Fruit fly (Drosophila melanogaster): ENCODE data around the gene hoe1.

hoe1 gene

DNA sequence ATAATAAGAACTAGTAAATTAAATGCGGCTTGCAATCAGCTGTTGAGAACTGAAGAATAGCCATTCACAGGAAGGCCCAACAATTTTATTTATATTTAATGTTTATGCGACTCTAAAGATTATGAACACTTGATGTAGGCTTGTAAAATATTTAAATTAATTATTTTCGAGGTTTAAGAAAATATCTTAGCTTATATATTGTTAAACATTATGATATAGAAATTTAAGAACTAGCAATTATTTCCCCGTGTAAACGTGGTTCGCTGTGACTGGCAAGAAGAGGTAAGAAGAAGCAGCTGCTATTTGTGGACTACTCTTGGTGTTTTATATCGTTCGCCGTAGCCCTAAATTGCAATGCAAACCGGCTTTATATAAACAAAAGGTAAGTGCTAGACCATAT is 13.1 kb upstream of the hoe1 start, which contains the start of the genes mRpL24 and betaggt-I (continued):
- no peak for TF ChIP-seq CG6791 (GFP tag; IDR thresholded peaks at IDR 0.05; ENCODE audit: partially characterized antibody)
- peak; percentile 86 for TF ChIP-seq Nf-YB (GFP tag; optimal IDR thresholded peaks at IDR 0.05)
- peak; percentile 64; the same call in 1 of the 2 replicates for TF ChIP-seq CkIIα-i1 (GFP tag; IDR thresholded peaks at IDR 0.05)
- peak; percentile 80 for TF ChIP-seq CG2875 (GFP tag; optimal IDR thresholded peaks at IDR 0.05)
- TF ChIP-seq CG16813 (GFP tag; IDR thresholded peaks at IDR 0.05; ENCODE audit: partially characterized antibody), result no peak
- peak; percentile 80 for TF ChIP-seq CG16863 (GFP tag; optimal IDR thresholded peaks at IDR 0.05)
- peak; percentile 91 for TF ChIP-seq ewg (GFP tag; optimal IDR thresholded peaks at IDR 0.05)
- TF ChIP-seq YL-1 (GFP tag; optimal IDR thresholded peaks at IDR 0.05), result peak; percentile 95
- TF ChIP-seq CG6272 (GFP tag; IDR thresholded peaks at IDR 0.05), result peak; percentile 92
- peak; percentile 79 for TF ChIP-seq dati (GFP tag; IDR thresholded peaks at IDR 0.05)
- TF ChIP-seq NC2α (GFP tag; optimal IDR thresholded peaks at IDR 0.05), result peak; percentile 50
- TF ChIP-seq Bteb2 (GFP tag; optimal IDR thresholded peaks at IDR 0.05), result peak; percentile 92
- no peak for TF ChIP-seq chinmo (GFP tag; IDR thresholded peaks at IDR 0.05; ENCODE audit: partially characterized antibody)
- peak; percentile 97 for TF ChIP-seq ara (GFP tag; IDR thresholded peaks at IDR 0.05)
- peak; percentile 63 for TF ChIP-seq Side (GFP tag; optimal IDR thresholded peaks at IDR 0.05)
- TF ChIP-seq kah (GFP tag; optimal IDR thresholded peaks at IDR 0.05), result peak; percentile 80
- peak; percentile 62 for TF ChIP-seq CG9609 (GFP tag; optimal IDR thresholded peaks at IDR 0.05)
- peak; percentile 85 for TF ChIP-seq Taf1 (GFP tag; IDR thresholded peaks at IDR 0.05)
- TF ChIP-seq tx (GFP tag; optimal IDR thresholded peaks at IDR 0.05), result peak; percentile 74
- peak; percentile 67 for TF ChIP-seq CHES-1-like (GFP tag; optimal IDR thresholded peaks at IDR 0.05)
- peak; percentile 90 for TF ChIP-seq Nf-YA (GFP tag; IDR thresholded peaks at IDR 0.05)
- peak; percentile 97 for TF ChIP-seq ken (GFP tag; IDR thresholded peaks at IDR 0.05)
- TF ChIP-seq seq (GFP tag; IDR thresholded peaks at IDR 0.05), result peak; percentile 95
- TF ChIP-seq CG34376 (GFP tag; optimal IDR thresholded peaks at IDR 0.05), result peak; percentile 91
- no peak for TF ChIP-seq kni (GFP tag; optimal IDR thresholded peaks at IDR 0.05)
- peak; percentile 77 for TF ChIP-seq Bdp1 (GFP tag; optimal IDR thresholded peaks at IDR 0.05)
- peak; percentile 98 for TF ChIP-seq CG13424 (tag; optimal IDR thresholded peaks at IDR 0.05)
- no peak for TF ChIP-seq crc (GFP tag; optimal IDR thresholded peaks at IDR 0.05)
- TF ChIP-seq CG10565 (GFP tag; optimal IDR thresholded peaks at IDR 0.05), result peak; percentile 71
- peak; percentile 87 for TF ChIP-seq CG30431 (GFP tag; optimal IDR thresholded peaks at IDR 0.05)
- TF ChIP-seq slbo (GFP tag; IDR thresholded peaks at IDR 0.05), result peak; percentile 97
- TF ChIP-seq NfI (GFP tag; optimal IDR thresholded peaks at IDR 0.05), result peak; percentile 97
- TF ChIP-seq CG14710 (tag; optimal IDR thresholded peaks at IDR 0.05), result peak; percentile 96
- peak; percentile 75 for TF ChIP-seq CG8944 (GFP tag; optimal IDR thresholded peaks at IDR 0.05)
- peak; percentile 98 for TF ChIP-seq CoRest (tag; optimal IDR thresholded peaks at IDR 0.05)
- TF ChIP-seq shn (GFP tag; optimal IDR thresholded peaks at IDR 0.05), result peak; percentile 61
- TF ChIP-seq CG5953 (GFP tag; IDR thresholded peaks at IDR 0.05), result peak; percentile 97
- TF ChIP-seq CTCF (GFP tag; optimal IDR thresholded peaks at IDR 0.05), result no peak
- peak; percentile 94 for TF ChIP-seq chm (GFP tag; IDR thresholded peaks at IDR 0.05)
- peak; percentile 94 for TF ChIP-seq Chrac-16 (GFP tag; optimal IDR thresholded peaks at IDR 0.05)
- TF ChIP-seq Nf-YC (tag; optimal IDR thresholded peaks at IDR 0.05), result peak; percentile 89
- peak; percentile 97 for TF ChIP-seq ranshi (GFP tag; IDR thresholded peaks at IDR 0.05)
- TF ChIP-seq Dip2 (GFP tag; IDR thresholded peaks at IDR 0.05), result peak; percentile 51; the same call in 1 of the 2 replicates
- peak; percentile 98 for TF ChIP-seq CG34422 (GFP tag; IDR thresholded peaks at IDR 0.05)
- TF ChIP-seq Kr (GFP tag; optimal IDR thresholded peaks at IDR 0.05), result no peak
- peak; percentile 97 for TF ChIP-seq Dek (tag; optimal IDR thresholded peaks at IDR 0.05)
- peak; percentile 62 for TF ChIP-seq crol (GFP tag; IDR thresholded peaks at IDR 0.05)
- TF ChIP-seq CG42726 (GFP tag; IDR thresholded peaks at IDR 0.05; ENCODE audit: partially characterized antibody), result no peak
- TF ChIP-seq CG16815 (GFP tag; optimal IDR thresholded peaks at IDR 0.05), result peak; percentile 92
- peak; percentile 85 for TF ChIP-seq CG4404 (GFP tag; IDR thresholded peaks at IDR 0.05)
- peak; percentile 96 for TF ChIP-seq CG15601 (tag; optimal IDR thresholded peaks at IDR 0.05)
- peak; percentile 90 for TF ChIP-seq GATAe (GFP tag; conservative IDR thresholded peaks at IDR 0.05)

Measured in whole organism, embryonic.